Fruit fly (Drosophila melanogaster): ENCODE data around the gene CG5167.

Gene CG5167

DNA sequence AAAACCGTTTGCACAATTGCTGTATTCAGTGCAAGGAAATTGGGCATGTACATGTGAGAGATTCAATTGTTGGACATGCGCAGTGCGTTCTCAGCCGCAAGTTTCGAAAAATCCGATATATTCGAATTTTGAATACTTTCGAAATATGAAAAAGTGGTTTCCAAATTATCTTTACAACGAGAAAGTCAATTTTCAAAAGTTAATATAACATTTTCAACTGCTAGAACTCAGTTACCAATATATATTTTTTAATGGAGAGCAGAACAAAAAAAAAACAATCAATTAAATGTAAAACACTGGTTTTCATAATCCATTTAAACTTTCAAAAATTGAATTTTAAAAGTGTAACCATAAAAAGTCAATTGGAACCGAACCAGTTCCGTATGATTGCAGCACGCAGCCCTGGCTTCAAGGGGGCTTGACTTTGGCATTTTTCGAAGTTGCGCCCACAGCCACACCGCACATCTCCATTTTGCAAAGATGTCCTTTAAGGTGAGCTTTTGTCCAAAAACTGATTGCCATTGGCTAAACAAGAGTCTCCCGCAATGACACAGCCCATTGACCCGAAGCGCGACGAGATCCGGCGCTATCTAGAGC, 16.1 kb downstream of the CG5167 start, which contains the start of the genes Scgbeta and CG17202 (continued):
- 0 out of 3 replicates have a peak, but pooled peaks have one; percentile 35 for TF ChIP-seq so (GFP tag; IDR thresholded peaks at IDR 0.05)
- peak; percentile 37; the same call in 1 of the 3 replicates for TF ChIP-seq otp (GFP tag; IDR thresholded peaks at IDR 0.05)
- TF ChIP-seq HmgZ (tag; optimal IDR thresholded peaks at IDR 0.05): peak; percentile 62

DNA sequence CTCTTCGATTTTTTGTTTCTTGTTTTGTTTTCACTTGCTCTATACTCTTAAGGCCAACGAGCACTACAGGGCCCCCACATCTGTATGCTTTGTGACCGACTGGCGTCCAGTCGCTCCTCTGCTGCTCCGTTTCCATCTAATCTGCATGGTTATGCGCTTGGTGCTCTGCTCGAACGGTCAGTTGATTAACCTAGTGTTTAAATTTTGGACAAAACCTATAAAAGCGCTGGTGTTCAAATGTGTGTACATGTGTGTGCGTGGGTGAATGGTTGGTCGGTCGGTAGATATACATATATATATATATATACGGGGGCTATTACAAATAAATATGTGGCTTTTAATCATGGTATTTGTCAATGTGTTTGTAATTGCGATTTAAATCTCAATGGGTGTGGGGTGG, 17.7 kb downstream of the CG5167 start:
- TF ChIP-seq CG2202 (tag; optimal IDR thresholded peaks at IDR 0.05) (no peak), Ets65A (GFP tag) (peak; percentile 44), sr (GFP tag; IDR thresholded peaks at IDR 0.05) (peak; percentile 8; the same call in 1 of the 3 replicates), Gsc (GFP tag; IDR thresholded peaks at IDR 0.05) (no peak), CG3847 (GFP tag; IDR thresholded peaks at IDR 0.05) (no peak), fd102C (GFP tag; optimal IDR thresholded peaks at IDR 0.05) (no peak), Med (GFP tag) (peak; percentile 30), CG10209 (GFP tag; optimal IDR thresholded peaks at IDR 0.05) (no peak), CG6791 (GFP tag; IDR thresholded peaks at IDR 0.05; ENCODE audit: partially characterized antibody) (0 out of 3 replicates have a peak, but pooled peaks have one; percentile 34)

DNA sequence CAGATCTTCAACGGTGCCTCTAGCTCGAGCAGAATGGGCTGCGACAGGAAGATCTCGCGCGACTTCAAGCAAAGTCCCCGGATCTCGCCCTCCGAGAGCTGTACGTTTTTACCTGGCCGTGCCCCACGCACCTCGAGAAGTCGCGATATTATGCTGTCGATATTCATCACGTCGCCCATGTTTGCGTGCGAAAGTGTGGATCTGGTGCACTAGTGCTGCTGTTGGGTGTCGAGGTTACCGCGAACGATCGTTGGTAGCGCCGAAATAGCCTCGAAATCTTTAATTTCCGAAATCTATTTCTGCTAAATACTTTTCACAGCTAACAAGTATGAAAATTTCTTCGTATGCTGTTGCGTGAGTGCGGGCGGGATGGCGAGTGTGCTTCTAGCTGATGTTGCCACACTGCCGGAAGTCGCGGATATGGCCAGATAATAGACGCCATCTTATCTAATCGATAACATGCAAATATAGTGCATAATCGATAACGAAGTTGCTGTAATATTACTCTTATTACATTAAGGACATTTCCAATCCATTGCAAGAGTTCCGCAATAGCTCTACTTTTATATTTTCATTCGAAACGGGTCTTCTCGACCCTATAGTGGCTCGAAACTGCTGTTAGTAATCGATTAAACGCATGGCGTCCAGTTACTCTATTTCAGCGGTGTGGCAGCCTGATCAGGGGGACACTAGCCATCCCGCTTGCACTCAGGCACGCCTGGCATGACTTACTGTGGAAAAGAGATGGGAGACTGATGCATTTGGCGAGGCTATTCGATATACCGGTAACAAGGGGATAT, 19.4 kb downstream of the CG5167 start, which contains the start of gene Pp1-87B:
Gene Pp1-87B (minus strand): TSS at position 408 of the 800 bp plus-strand sequence.
- TF ChIP-seq cato (GFP tag; optimal IDR thresholded peaks at IDR 0.05; ENCODE audit: borderline replicate concordance) (no peak), MESR4 (GFP tag; optimal IDR thresholded peaks at IDR 0.05) (peak; percentile 98), Lhr (GFP tag; optimal IDR thresholded peaks at IDR 0.05) (peak; percentile 85), CG12391 (tag; optimal IDR thresholded peaks at IDR 0.05) (peak; percentile 20), CG13775 (GFP tag; optimal IDR thresholded peaks at IDR 0.05) (peak; percentile 34), CG17361 (GFP tag; IDR thresholded peaks at IDR 0.05) (peak; percentile 80), CG10267 (tag; optimal IDR thresholded peaks at IDR 0.05) (peak; percentile 16), CG18599 (GFP tag; optimal IDR thresholded peaks at IDR 0.05) (no peak), shn (GFP tag; optimal IDR thresholded peaks at IDR 0.05) (peak; percentile 26), CG2712 (tag; optimal IDR thresholded peaks at IDR 0.05) (peak; percentile 10), CoRest (tag; optimal IDR thresholded peaks at IDR 0.05) (peak; percentile 63), CG30403 (GFP tag; optimal IDR thresholded peaks at IDR 0.05) (peak; percentile 39), CG9437 (GFP tag; optimal IDR thresholded peaks at IDR 0.05) (peak; percentile 37), al (GFP tag; IDR thresholded peaks at IDR 0.05) (no peak), prd (optimal IDR thresholded peaks at IDR 0.05) (no peak), prd (GFP tag; IDR thresholded peaks at IDR 0.05) (peak; percentile 22; the same call in 1 of the 3 replicates), Tbp (GFP tag; optimal IDR thresholded peaks at IDR 0.05) (peak; percentile 21), Ets65A (GFP tag) (peak; percentile 89), Camta (GFP tag; optimal IDR thresholded peaks at IDR 0.05) (peak; percentile 13), Abd-B (GFP tag; optimal IDR thresholded peaks at IDR 0.05) (peak; percentile 30), CG1832 (GFP tag; optimal IDR thresholded peaks at IDR 0.05) (peak; percentile 95), sr (GFP tag; IDR thresholded peaks at IDR 0.05) (no peak), vnd (GFP tag; IDR thresholded peaks at IDR 0.05; ENCODE audit: partially characterized antibody) (peak; percentile 56; the same call in 2 of the 3 replicates), CG34376 (GFP tag; optimal IDR thresholded peaks at IDR 0.05) (peak; percentile 9), chm (GFP tag; IDR thresholded peaks at IDR 0.05) (0 out of 2 replicates have a peak, but pooled peaks have one; percentile 52), dpn (GFP tag; optimal IDR thresholded peaks at IDR 0.05) (peak in 1 of 2 experiments; percentile 11), Trl (optimal IDR thresholded peaks at IDR 0.05) (no peak), Trl (GFP tag; optimal IDR thresholded peaks at IDR 0.05) (peak; percentile 7), Max (GFP tag; optimal IDR thresholded peaks at IDR 0.05) (peak; percentile 27), CG6791 (GFP tag; IDR thresholded peaks at IDR 0.05; ENCODE audit: partially characterized antibody) (peak; percentile 55; the same call in 2 of the 3 replicates), CG8478 (optimal IDR thresholded peaks at IDR 0.05) (peak; percentile 97), CG4424 (GFP tag; optimal IDR thresholded peaks at IDR 0.05) (peak; percentile 8), BEAF-32 (GFP tag; optimal IDR thresholded peaks at IDR 0.05) (peak; percentile 70), insv (GFP tag; optimal IDR thresholded peaks at IDR 0.05) (peak; percentile 88 to 99), row (GFP tag; IDR thresholded peaks at IDR 0.05) (0 out of 3 replicates have a peak, but pooled peaks have one; percentile 10)

Data from whole organism, embryonic.